Fruit fly (Drosophila melanogaster): ENCODE results near the gene CG3402.

Gene CG3402

dm6 chr3L:611639-612611 lies 40.8 kb downstream of the CG3402 start (continued):
- no peak for TF ChIP-seq dati (GFP tag; IDR thresholded peaks at IDR 0.05)
- peak; percentile 81 for TF ChIP-seq fd3F (GFP tag; optimal IDR thresholded peaks at IDR 0.05)
- no peak for TF ChIP-seq ato (GFP tag; IDR thresholded peaks at IDR 0.05; ENCODE audit: partially characterized antibody)
- TF ChIP-seq CkIIα-i1 (GFP tag; IDR thresholded peaks at IDR 0.05): 0 out of 2 replicates have a peak, but pooled peaks have one; percentile 29
- TF ChIP-seq CG34376 (GFP tag; optimal IDR thresholded peaks at IDR 0.05): peak; percentile 76
- TF ChIP-seq CG11456 (GFP tag; IDR thresholded peaks at IDR 0.05): peak; percentile 89
- peak; percentile 25 for TF ChIP-seq twi (tag; optimal IDR thresholded peaks at IDR 0.05)
- TF ChIP-seq CG8359 (GFP tag; optimal IDR thresholded peaks at IDR 0.05; ENCODE audit: borderline replicate concordance): peak; percentile 18
- peak; percentile 38 for TF ChIP-seq gcm (GFP tag; optimal IDR thresholded peaks at IDR 0.05)
- TF ChIP-seq al (GFP tag; IDR thresholded peaks at IDR 0.05): peak; percentile 69
- TF ChIP-seq CG1792 (GFP tag; optimal IDR thresholded peaks at IDR 0.05): peak; percentile 44
- peak; percentile 68 for TF ChIP-seq Fer3 (tag; optimal IDR thresholded peaks at IDR 0.05)
- TF ChIP-seq sim (GFP tag; IDR thresholded peaks at IDR 0.05): 0 out of 2 replicates have a peak, but pooled peaks have one; percentile 31
- peak; percentile 57 for TF ChIP-seq CG3163 (GFP tag; optimal IDR thresholded peaks at IDR 0.05)
- peak; percentile 43 for TF ChIP-seq sisA (GFP tag; IDR thresholded peaks at IDR 0.05)
- TF ChIP-seq gsb-n (tag; optimal IDR thresholded peaks at IDR 0.05): peak; percentile 29
- no peak for TF ChIP-seq Adf1 (GFP tag; IDR thresholded peaks at IDR 0.05)
- peak; percentile 56 to 61 for TF ChIP-seq Pdp1 (GFP tag; optimal IDR thresholded peaks at IDR 0.05)
- TF ChIP-seq Abd-B (GFP tag; optimal IDR thresholded peaks at IDR 0.05): peak; percentile 61
- no peak for TF ChIP-seq hth (optimal IDR thresholded peaks at IDR 0.05)
- peak; percentile 26 for TF ChIP-seq Max (GFP tag; optimal IDR thresholded peaks at IDR 0.05)
- peak; percentile 70 to 73 for TF ChIP-seq dpn (GFP tag; optimal IDR thresholded peaks at IDR 0.05)
- TF ChIP-seq CG11695 (GFP tag; IDR thresholded peaks at IDR 0.05): peak; percentile 75; the same call in 2 of the 3 replicates
- no peak for TF ChIP-seq Spps (tag; optimal IDR thresholded peaks at IDR 0.05)
- TF ChIP-seq Dref (GFP tag; IDR thresholded peaks at IDR 0.05): 0 out of 2 replicates have a peak, but pooled peaks have one; percentile 34
- peak; percentile 62 for TF ChIP-seq CG6854 (GFP tag; optimal IDR thresholded peaks at IDR 0.05)
- TF ChIP-seq Dp (GFP tag; optimal IDR thresholded peaks at IDR 0.05): no peak
- peak; percentile 68 for TF ChIP-seq Sox102F (GFP tag; optimal IDR thresholded peaks at IDR 0.05)
- TF ChIP-seq CG10979 (tag; optimal IDR thresholded peaks at IDR 0.05): peak; percentile 51
- TF ChIP-seq CG13296 (GFP tag; optimal IDR thresholded peaks at IDR 0.05): peak; percentile 84
- peak; percentile 25 for TF ChIP-seq CG17186 (GFP tag; optimal IDR thresholded peaks at IDR 0.05)
- peak; percentile 60 for TF ChIP-seq Xbp1 (GFP tag; optimal IDR thresholded peaks at IDR 0.05)
- TF ChIP-seq Myb (GFP tag; optimal IDR thresholded peaks at IDR 0.05): peak; percentile 38
- no peak for TF ChIP-seq HmgD (GFP tag; optimal IDR thresholded peaks at IDR 0.05)
- no peak for TF ChIP-seq BEAF-32 (GFP tag; optimal IDR thresholded peaks at IDR 0.05)
- peak; percentile 42 for TF ChIP-seq D19B (GFP tag; optimal IDR thresholded peaks at IDR 0.05)
- peak; percentile 40; the same call in 1 of the 2 replicates for TF ChIP-seq peb (GFP tag; IDR thresholded peaks at IDR 0.05)
- peak; percentile 54 for TF ChIP-seq CG17568 (GFP tag; optimal IDR thresholded peaks at IDR 0.05)
- no peak for TF ChIP-seq ash1 (GFP tag; optimal IDR thresholded peaks at IDR 0.05)

Measured in whole organism, embryonic.